Fruit fly (Drosophila melanogaster): ENCODE measurements around the gene CG5003.

Gene CG5003

dm6 chr3R:27905695-27906094 is 10.6 kb downstream of the CG5003 start, which contains the start of gene CG34353:
CG34353 (minus strand) TSS chr3R:27905843.
- TF ChIP-seq CG7045 (GFP tag; optimal IDR thresholded peaks at IDR 0.05), result no peak

- TF ChIP-seq Mnt (GFP tag; optimal IDR thresholded peaks at IDR 0.05) (no peak), ovo (GFP tag; optimal IDR thresholded peaks at IDR 0.05) (no peak), CG1620 (GFP tag; optimal IDR thresholded peaks at IDR 0.05) (no peak), Crg-1 (GFP tag; optimal IDR thresholded peaks at IDR 0.05) (no peak), CG33017 (tag; optimal IDR thresholded peaks at IDR 0.05) (no peak), cic (GFP tag; optimal IDR thresholded peaks at IDR 0.05) (no peak), CG11617 (GFP tag; optimal IDR thresholded peaks at IDR 0.05) (no peak), CG7045 (GFP tag; optimal IDR thresholded peaks at IDR 0.05) (no peak), cnc (optimal IDR thresholded peaks at IDR 0.05) (no peak), CG12768 (GFP tag; optimal IDR thresholded peaks at IDR 0.05) (no peak), CG7101 (tag; optimal IDR thresholded peaks at IDR 0.05) (no peak), tj (GFP tag; optimal IDR thresholded peaks at IDR 0.05) (no peak), Hr96 (GFP tag; optimal IDR thresholded peaks at IDR 0.05) (no peak)
Measured at dm6 chr3R:27888110-27888509, 28.2 kb downstream of the CG5003 start.

DNA sequence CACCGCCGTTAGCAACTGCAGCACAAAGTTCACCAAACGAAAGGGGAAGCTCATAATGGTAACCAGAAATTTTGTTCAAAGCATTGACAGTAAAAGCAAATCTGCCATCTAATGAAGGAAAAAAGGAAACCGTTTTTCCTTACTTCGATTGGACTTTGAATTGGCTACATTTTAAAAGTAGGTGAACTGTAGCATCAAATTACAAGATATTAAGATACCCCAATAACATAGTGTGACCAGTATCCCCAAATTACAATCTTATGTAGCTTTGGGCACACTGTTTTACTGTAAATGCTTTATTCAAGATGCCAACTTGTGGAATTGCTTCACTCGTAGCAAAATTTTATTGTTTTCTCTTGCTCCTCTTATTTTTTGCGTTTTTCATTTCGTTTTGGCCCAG is 44.0 kb downstream of the CG5003 start, which contains the start of gene CG12426:
CG12426 (minus strand) TSS at position 101 of the 400 bp plus-strand sequence.
- no peak for TF ChIP-seq kay (GFP tag; ENCODE audit: borderline replicate concordance)

All from whole organism, adult.